Worm (Caenorhabditis elegans): ENCODE measurements around the gene srw-55.
"Not testable (repeated sequence)": the region's sequence is repeated elsewhere in the genome, so short reads cannot be mapped to it uniquely, and the experiment has no call there.

The srw-55 gene

DNA sequence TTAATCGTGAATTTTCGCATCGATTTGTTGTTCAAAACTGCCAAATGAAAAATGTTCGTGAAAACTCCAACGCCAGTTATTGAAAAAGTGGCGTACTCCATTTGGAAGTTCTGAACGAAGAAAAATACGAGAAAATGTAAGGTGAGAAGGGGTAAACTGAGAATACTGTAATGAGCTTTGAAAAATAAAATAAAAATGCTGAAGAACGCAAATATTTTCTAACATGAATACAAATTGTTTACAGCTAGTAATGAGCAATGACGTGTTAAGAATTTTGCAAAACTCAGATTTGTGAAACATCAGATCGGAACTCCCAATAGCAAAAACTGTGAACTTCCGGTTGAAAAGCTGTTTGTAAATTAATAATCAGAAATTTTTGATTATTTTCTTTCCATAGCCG, 7.8 kb downstream of the srw-55 start, which contains the start of gene srw-26:
Gene srw-26 (minus strand): TSS at position 101 of the 400 bp plus-strand sequence.
- TF ChIP-seq C38D4.7 (GFP tag; optimal IDR thresholded peaks at IDR 0.05) (no peak), eyg-1 (tag; optimal IDR thresholded peaks at IDR 0.05) (no peak), dmd-4 (tag; optimal IDR thresholded peaks at IDR 0.05; ENCODE audit: borderline replicate concordance) (no peak), lim-6 (tag; optimal IDR thresholded peaks at IDR 0.05) (no peak), unc-42 (tag; optimal IDR thresholded peaks at IDR 0.05) (no peak), C08G9.2 (tag; optimal IDR thresholded peaks at IDR 0.05) (no peak), pha-2 (tag; optimal IDR thresholded peaks at IDR 0.05) (no peak), hlh-30 (tag; optimal IDR thresholded peaks at IDR 0.05; ENCODE audit: insufficient read depth) (no peak), nhr-11 (tag; optimal IDR thresholded peaks at IDR 0.05) (no peak)

DNA sequence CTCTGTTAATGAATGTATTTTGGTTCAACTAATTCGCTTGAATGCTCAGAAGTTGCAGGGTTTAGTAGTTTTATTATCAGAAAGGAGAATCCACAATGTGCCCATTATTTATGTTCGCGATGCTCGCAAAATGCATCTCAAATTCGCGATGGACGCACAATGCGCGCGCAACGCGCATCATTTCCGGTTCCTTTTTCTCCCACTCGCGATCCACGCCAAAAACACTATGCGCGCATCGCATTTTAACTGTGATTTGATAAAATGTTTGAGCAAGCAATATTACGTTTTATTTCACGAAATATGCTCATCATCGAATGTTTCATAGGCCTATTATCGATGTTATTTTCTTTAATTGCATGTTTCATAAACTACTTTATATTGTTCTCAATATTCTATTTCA, 10.3 kb downstream of the srw-55 start, which contains the start of gene srbc-77:
Gene srbc-77 (plus strand): TSS at position 301 of the 400 bp plus-strand sequence.
- TF ChIP-seq nfya-1, tbx-7, ceh-31 (tag; optimal IDR thresholded peaks at IDR 0.05): not testable (repeated sequence)

DNA sequence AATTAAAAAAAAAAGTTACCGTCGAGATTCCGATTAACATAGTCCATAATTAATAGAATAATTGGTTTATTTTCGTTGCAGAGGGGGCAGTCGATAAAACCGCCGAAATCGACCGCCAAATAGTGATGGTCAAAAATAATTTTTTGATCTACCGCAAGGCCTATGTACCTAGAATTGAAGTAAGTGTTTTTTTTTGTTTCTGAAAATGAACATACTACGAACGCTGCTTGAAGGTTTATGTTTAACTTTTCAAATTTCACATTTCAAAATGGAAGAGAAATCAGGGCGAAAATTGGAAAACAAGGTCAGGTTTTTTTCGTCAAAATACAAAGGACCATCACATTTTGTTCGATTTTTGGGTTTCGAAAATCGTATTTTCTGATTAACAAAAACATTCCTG, 11.8 kb downstream of the srw-55 start, which contains the start of gene pzf-1:
Gene pzf-1 (minus strand): TSS at position 101 of the 400 bp plus-strand sequence.
- TF ChIP-seq hlh-6 (tag; optimal IDR thresholded peaks at IDR 0.05) (no peak), mec-3 (tag; optimal IDR thresholded peaks at IDR 0.05; ENCODE audit: borderline replicate concordance) (no peak), pag-3 (tag; optimal IDR thresholded peaks at IDR 0.05; ENCODE audit: borderline replicate concordance) (no peak), tbx-2 (tag; optimal IDR thresholded peaks at IDR 0.05) (no peak), npax-4 (tag; optimal IDR thresholded peaks at IDR 0.05) (no peak), ceh-30 (tag; optimal IDR thresholded peaks at IDR 0.05) (no peak), ama-1 (optimal IDR thresholded peaks at IDR 0.05) (no peak), unc-42 (tag; optimal IDR thresholded peaks at IDR 0.05) (no peak), pros-1 (tag; optimal IDR thresholded peaks at IDR 0.05) (no peak), che-1 (tag; optimal IDR thresholded peaks at IDR 0.05) (no peak), nhr-11 (tag; optimal IDR thresholded peaks at IDR 0.05) (no peak), unc-3 (GFP tag; conservative IDR thresholded peaks at IDR 0.05) (no peak), unc-3 (tag; optimal IDR thresholded peaks at IDR 0.05) (no peak), ref-2 (tag; optimal IDR thresholded peaks at IDR 0.05) (no peak), ztf-16 (tag; optimal IDR thresholded peaks at IDR 0.05) (no peak)

DNA sequence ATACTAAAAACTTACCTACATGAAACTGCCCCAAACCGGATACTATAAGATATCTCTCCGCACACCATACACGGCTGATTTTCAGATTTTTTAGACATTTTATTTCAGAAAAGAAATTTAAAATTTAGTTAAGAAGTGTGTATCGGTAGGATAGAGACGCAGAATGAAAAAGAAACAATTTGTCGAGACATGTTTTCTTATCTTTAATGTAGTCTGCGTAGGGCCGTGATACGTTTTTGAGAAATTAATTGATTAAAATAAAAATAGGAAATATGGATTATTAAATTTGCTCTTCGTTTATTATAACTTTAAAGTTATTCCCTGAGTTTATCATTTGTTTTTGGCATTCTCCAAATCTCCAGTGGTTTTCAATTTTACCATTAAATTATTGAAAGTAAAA, 15.8 kb downstream of the srw-55 start, which contains the start of gene nhr-108:
Gene nhr-108 (minus strand): TSS at position 166 of the 400 bp plus-strand sequence.
- no peak for TF ChIP-seq ahr-1 (tag; optimal IDR thresholded peaks at IDR 0.05)
- no peak for TF ChIP-seq pros-1 (tag; optimal IDR thresholded peaks at IDR 0.05)
- TF ChIP-seq eyg-1 (tag; optimal IDR thresholded peaks at IDR 0.05), result no peak
- no peak for TF ChIP-seq nfya-1 (tag; optimal IDR thresholded peaks at IDR 0.05)
- no peak for TF ChIP-seq fkh-10 (GFP tag; optimal IDR thresholded peaks at IDR 0.05)
- TF ChIP-seq T23F11.4 (GFP tag; optimal IDR thresholded peaks at IDR 0.05), result no peak
- no peak for TF ChIP-seq mec-3 (tag; optimal IDR thresholded peaks at IDR 0.05; ENCODE audit: borderline replicate concordance)
- TF ChIP-seq hlh-6 (tag; optimal IDR thresholded peaks at IDR 0.05), result no peak
- TF ChIP-seq ceh-48 (tag; optimal IDR thresholded peaks at IDR 0.05), result no peak
- TF ChIP-seq pha-2 (tag; optimal IDR thresholded peaks at IDR 0.05), result no peak

DNA sequence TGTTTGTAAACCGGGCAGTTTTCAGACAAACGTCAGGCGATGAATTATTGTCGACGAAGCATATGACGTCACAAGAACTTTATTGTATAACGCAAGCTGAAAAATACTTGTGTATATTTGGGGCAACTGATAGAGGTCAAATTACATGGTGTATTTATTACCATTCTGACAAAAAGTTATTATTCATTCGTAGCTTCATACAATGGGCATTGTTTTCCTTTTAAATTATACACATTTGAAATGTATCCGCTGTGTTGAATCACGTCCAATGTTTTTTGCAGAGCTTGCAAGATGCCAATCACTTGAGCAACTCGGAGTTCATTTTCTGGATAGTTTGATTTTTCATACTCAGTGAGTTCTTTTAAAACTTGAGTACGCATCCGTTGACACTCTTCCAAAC, 17.2 kb downstream of the srw-55 start, which contains the start of gene F35E8.13:
Gene F35E8.13 (plus strand): TSS at position 301 of the 400 bp plus-strand sequence.
- TF ChIP-seq K09A11.1 (tag; optimal IDR thresholded peaks at IDR 0.05; ENCODE audit: insufficient read depth) (no peak), che-1 (tag; optimal IDR thresholded peaks at IDR 0.05) (no peak), rnt-1 (tag; optimal IDR thresholded peaks at IDR 0.05) (no peak), K02D7.2 (tag; optimal IDR thresholded peaks at IDR 0.05) (no peak), ceh-45 (GFP tag; IDR thresholded peaks at IDR 0.05) (no peak), zip-5 (tag; optimal IDR thresholded peaks at IDR 0.05) (no peak), ceh-19 (GFP tag; optimal IDR thresholded peaks at IDR 0.05) (no peak), lin-11 (tag; optimal IDR thresholded peaks at IDR 0.05) (no peak), nfya-1 (tag; optimal IDR thresholded peaks at IDR 0.05) (no peak), fkh-10 (GFP tag; optimal IDR thresholded peaks at IDR 0.05) (no peak), hlh-6 (tag; optimal IDR thresholded peaks at IDR 0.05) (no peak), pat-9 (tag; optimal IDR thresholded peaks at IDR 0.05) (no peak), npax-4 (tag; optimal IDR thresholded peaks at IDR 0.05) (no peak), madf-2 (tag; optimal IDR thresholded peaks at IDR 0.05) (no peak), dmd-4 (tag; optimal IDR thresholded peaks at IDR 0.05; ENCODE audit: borderline replicate concordance) (no peak), ceh-22 (tag; optimal IDR thresholded peaks at IDR 0.05) (no peak)
